Worm (Caenorhabditis elegans) whole organism, mixed stage, embryonic: ENCODE measurements around the gene arv-1.

Source experiments
- M03D4.4 ChIP-seq: sonication (generic microtip); optimal IDR thresholded peaks from 2 replicates; lab custom pipeline; 2017; ENCODE audit warnings: mild to moderate bottlenecking, missing genetic modification characterization, missing compliant biosample characterization
- cnd-1 ChIP-seq: fragments of 200-800 bp; sonication (Bioruptor generic); optimal IDR thresholded peaks from 2 replicates; lab custom pipeline; 2018; ENCODE audit warnings: mild to moderate bottlenecking, missing genetic modification characterization, missing compliant biosample characterization
- lin-13 ChIP-seq: fragments of 150-350 bp; optimal IDR thresholded peaks from 2 replicates; lab custom pipeline; 2014; ENCODE audit warnings: missing biosample characterization, missing genetic modification characterization
- lsy-2 ChIP-seq: fragments of 150-350 bp; optimal IDR thresholded peaks from 2 replicates; lab custom pipeline; 2014; ENCODE audit warnings: missing biosample characterization, missing genetic modification characterization
- mep-1 ChIP-seq: fragments of 150-350 bp; optimal IDR thresholded peaks from 2 replicates; lab custom pipeline; 2017; ENCODE audit warnings: missing biosample characterization, missing genetic modification reagents, missing genetic modification characterization, inconsistent platforms
- nhr-12 ChIP-seq: fragments of 150-350 bp; optimal IDR thresholded peaks from 2 replicates; lab custom pipeline; 2014; ENCODE audit warnings: missing biosample characterization, missing genetic modification characterization
- nhr-2 ChIP-seq: fragments of 150-350 bp; optimal IDR thresholded peaks from 2 replicates; lab custom pipeline; 2014; ENCODE audit warnings: missing biosample characterization, missing genetic modification characterization
- nhr-237 ChIP-seq: fragments of 150-350 bp; optimal IDR thresholded peaks from 2 replicates; lab custom pipeline; 2014; ENCODE audit warnings: missing biosample characterization, missing genetic modification characterization
- sem-2 ChIP-seq: fragments of 200-800 bp; sonication (Bioruptor generic); optimal IDR thresholded peaks from 2 replicates; lab custom pipeline; 2018; ENCODE audit warnings: mild to moderate bottlenecking, missing genetic modification characterization, missing compliant biosample characterization
- snpc-4 ChIP-seq: fragments of 150-350 bp; optimal IDR thresholded peaks from 2 replicates; lab custom pipeline; 2014; ENCODE audit warnings: missing biosample characterization, missing genetic modification characterization
- unc-62 ChIP-seq: fragments of 150-350 bp; optimal IDR thresholded peaks from 2 replicates; lab custom pipeline; 2014; ENCODE audit warnings: missing biosample characterization, missing genetic modification reagents, missing genetic modification characterization
- zip-8 ChIP-seq: fragments of 150-350 bp; optimal IDR thresholded peaks from 2 replicates; lab custom pipeline; 2014; ENCODE audit warnings: missing biosample characterization, missing genetic modification characterization
- ztf-11 ChIP-seq: fragments of 150-350 bp; optimal IDR thresholded peaks from 2 replicates; lab custom pipeline; 2014; ENCODE audit warnings: missing biosample characterization, missing genetic modification characterization

ce11 chrII:10218171-10218570, 17.5 kb upstream of the arv-1 start, which contains the start of gene ref-1:
- TF ChIP-seq cnd-1 (tag; lab: Kevin White, UChicago), result no peak
- no peak for TF ChIP-seq unc-62 (GFP tag; lab: Kevin White, UChicago)
- no peak for TF ChIP-seq lsy-2
- TF ChIP-seq nhr-12 (tag; lab: Kevin White, UChicago), result no peak
- TF ChIP-seq snpc-4 (tag; lab: Kevin White, UChicago), result no peak
- TF ChIP-seq M03D4.4 (tag; lab: Kevin White, UChicago), result no peak
- TF ChIP-seq mep-1 (tag; lab: Kevin White, UChicago), result no peak
- TF ChIP-seq zip-8 (tag; lab: Kevin White, UChicago), result no peak
- no peak for TF ChIP-seq sem-2 (GFP tag; lab: Kevin White, UChicago)
- no peak for TF ChIP-seq nhr-2 (tag; lab: Kevin White, UChicago)
- no peak for TF ChIP-seq lin-13 (tag; lab: Kevin White, UChicago)
- no peak for TF ChIP-seq nhr-237
- no peak for TF ChIP-seq ztf-11 (tag; lab: Kevin White, UChicago)
